Fruit fly (Drosophila melanogaster) Kc167 (cell line): ENCODE measurements around the gene CG8563.

ENCODE experiments used
- Myc ChIP-seq: fragments of >200 bp; optimal IDR thresholded peaks from 2 replicates; lab custom pipeline; 2017; ENCODE audit warnings: missing external identifiers
- Sin3A ChIP-seq: fragments of >200 bp; optimal IDR thresholded peaks from 2 replicates; lab custom pipeline; 2018; ENCODE audit warnings: missing external identifiers
- h ChIP-seq: fragments of >200 bp; optimal IDR thresholded peaks from 3 replicates; lab custom pipeline; 2018; ENCODE audit warnings: missing external identifiers
- insv ChIP-seq: fragments of >200 bp; optimal IDR thresholded peaks from 3 replicates; lab custom pipeline; 2018; ENCODE audit warnings: missing external identifiers
- psq ChIP-seq: fragments of >200 bp; optimal IDR thresholded peaks from 2 replicates; lab custom pipeline; 2017; ENCODE audit warnings: missing external identifiers
- ttk ChIP-seq: sonication (Bioruptor generic); optimal IDR thresholded peaks from 2 replicates; lab custom pipeline; 2017; ENCODE audit warnings: missing external identifiers

DNA sequence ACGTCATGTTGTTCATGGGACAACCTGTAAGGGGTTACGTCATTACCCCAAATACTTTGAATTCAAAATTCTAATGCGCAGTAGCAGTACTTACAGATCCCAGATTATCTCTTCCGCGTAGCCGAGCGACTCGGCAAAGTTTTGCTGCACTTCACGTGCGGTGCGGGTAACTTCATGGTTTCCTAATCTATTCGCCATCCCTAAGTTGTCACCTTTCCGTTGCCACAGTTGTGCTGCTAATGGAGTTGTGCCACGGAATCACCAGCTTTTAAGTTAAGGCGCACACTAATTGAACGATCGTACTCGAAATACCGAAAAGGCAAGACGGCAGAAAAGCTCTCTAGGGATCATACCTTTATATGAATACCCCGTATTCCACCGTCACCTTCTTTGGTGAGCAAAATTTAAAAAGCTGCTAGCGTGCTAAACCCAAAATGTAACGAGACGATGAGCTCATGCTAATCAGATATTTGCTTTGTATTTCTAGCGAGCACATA is 30.7 kb upstream of the CG8563 start, which contains the start of gene pst:
- TF ChIP-seq h (lab: Kevin White, UChicago) (no peak), Sin3A (lab: Kevin White, UChicago) (no peak), insv (lab: Kevin White, UChicago) (no peak), psq (no peak), ttk (no peak), Myc (no peak)
